Worm (Caenorhabditis elegans): Measurements from ENCODE around the gene F07H5.10.

Gene F07H5.10

ce11 chrII:8830917-8831316 lies 22.5 kb upstream of the F07H5.10 start:
- no peak for TF ChIP-seq aly-2 (tag; optimal IDR thresholded peaks at IDR 0.05)
- TF ChIP-seq mdl-1 (tag; optimal IDR thresholded peaks at IDR 0.05), result no peak
- no peak for TF ChIP-seq lsy-2 (tag; optimal IDR thresholded peaks at IDR 0.05)
- TF ChIP-seq nhr-77 (tag; optimal IDR thresholded peaks at IDR 0.05), result no peak
- no peak for TF ChIP-seq fos-1 (tag; optimal IDR thresholded peaks at IDR 0.05)
- TF ChIP-seq gmeb-1 (tag; optimal IDR thresholded peaks at IDR 0.05), result no peak

DNA sequence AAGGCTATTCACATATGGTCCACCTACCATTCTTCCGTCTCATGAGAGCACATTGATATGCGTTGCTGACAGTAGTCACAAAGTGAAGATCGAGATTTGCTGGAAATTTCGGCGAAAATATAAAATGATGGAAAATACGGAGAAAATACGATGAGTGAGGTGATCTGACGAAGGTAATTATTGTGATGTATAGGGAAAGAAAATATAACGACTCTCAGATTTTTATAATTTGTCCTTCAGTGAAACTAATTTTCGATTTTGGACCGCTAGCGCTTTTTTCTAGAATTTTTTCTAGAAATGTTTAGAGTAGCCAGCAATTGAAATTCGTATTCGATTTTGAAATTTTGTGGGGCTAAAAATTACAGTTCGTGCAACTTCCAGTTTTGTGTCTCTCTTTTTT lies 20.8 kb upstream of the F07H5.10 start, which contains the start of gene F46C5.2:
Gene F46C5.2, minus strand, starts transcription at position 101 of the 400 bp plus-strand sequence.
- TF ChIP-seq snpc-4 (tag; optimal IDR thresholded peaks at IDR 0.05), result no peak
- no peak for TF ChIP-seq ztf-4 (tag; optimal IDR thresholded peaks at IDR 0.05)
- TF ChIP-seq fos-1 (tag; optimal IDR thresholded peaks at IDR 0.05), result no peak
- TF ChIP-seq nhr-237 (tag; optimal IDR thresholded peaks at IDR 0.05), result no peak
- TF ChIP-seq aly-2 (tag; optimal IDR thresholded peaks at IDR 0.05), result no peak
- no peak for TF ChIP-seq elt-3 (tag; optimal IDR thresholded peaks at IDR 0.05)
- TF ChIP-seq mbf-1 (tag; optimal IDR thresholded peaks at IDR 0.05), result no peak
- no peak for TF ChIP-seq F13H6.1 (tag; optimal IDR thresholded peaks at IDR 0.05)
- no peak for TF ChIP-seq skn-1 (tag; optimal IDR thresholded peaks at IDR 0.05)
- no peak for TF ChIP-seq blmp-1 (tag; optimal IDR thresholded peaks at IDR 0.05; ENCODE audit: insufficient read depth)
- TF ChIP-seq nhr-21 (tag; optimal IDR thresholded peaks at IDR 0.05), result no peak
- no peak for TF ChIP-seq Y55F3AM.14 (GFP tag; optimal IDR thresholded peaks at IDR 0.05)
- TF ChIP-seq C34F6.9 (tag; optimal IDR thresholded peaks at IDR 0.05), result no peak

DNA sequence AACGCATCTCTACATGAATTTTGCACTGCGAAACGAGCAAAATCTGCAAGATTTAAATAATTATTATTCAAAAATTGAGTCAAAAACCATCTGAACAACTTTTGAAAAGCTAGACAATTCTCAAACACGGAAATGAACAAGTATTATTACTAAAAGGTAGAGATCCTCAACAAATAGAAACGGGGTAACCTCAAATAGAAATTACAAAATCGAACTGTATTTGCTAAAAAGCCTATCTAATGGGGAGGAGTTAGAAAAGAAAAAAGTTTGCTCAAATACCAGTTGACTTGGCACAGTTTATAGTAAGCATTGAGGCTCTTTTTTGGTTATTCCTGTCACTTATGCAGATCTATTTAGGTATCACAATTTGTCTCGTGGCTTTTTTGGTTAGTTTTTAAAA lies 17.4 kb upstream of the F07H5.10 start, which contains the start of gene nas-25:
Gene nas-25, plus strand, starts transcription at position 301 of the 400 bp plus-strand sequence.
- TF ChIP-seq nhr-23 (tag; optimal IDR thresholded peaks at IDR 0.05) (no peak), lin-11 (tag; optimal IDR thresholded peaks at IDR 0.05) (no peak), unc-39 (tag; optimal IDR thresholded peaks at IDR 0.05) (no peak), mbf-1 (tag; optimal IDR thresholded peaks at IDR 0.05) (no peak), nhr-12 (tag; optimal IDR thresholded peaks at IDR 0.05) (no peak), zag-1 (tag; optimal IDR thresholded peaks at IDR 0.05) (no peak), mdl-1 (tag; optimal IDR thresholded peaks at IDR 0.05) (no peak)

DNA sequence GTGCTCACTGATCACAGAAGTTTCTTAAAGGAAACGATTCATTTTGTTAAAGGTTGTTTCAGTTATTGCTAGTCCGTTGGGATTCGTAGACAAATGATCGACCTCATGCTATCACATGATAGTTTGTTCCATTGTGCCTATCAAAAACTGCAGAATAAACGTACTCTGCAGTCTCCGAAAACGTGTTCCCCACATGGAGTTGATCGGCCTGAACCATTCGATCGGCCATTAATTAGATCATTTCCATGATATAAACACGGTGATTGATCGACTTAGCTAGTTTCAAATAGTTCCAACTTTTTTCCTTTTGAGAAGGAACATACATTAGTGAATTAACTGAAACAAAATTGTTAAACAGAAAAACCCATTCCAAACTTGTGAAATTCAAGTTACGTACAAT lies 14.3 kb upstream of the F07H5.10 start:
- TF ChIP-seq sma-9 (GFP tag; optimal IDR thresholded peaks at IDR 0.05), result peak; percentile 96
- TF ChIP-seq sma-9 (tag; optimal IDR thresholded peaks at IDR 0.05), result no peak
- TF ChIP-seq nhr-6 (tag; optimal IDR thresholded peaks at IDR 0.05), result peak; percentile 45
- no peak for TF ChIP-seq nhr-23 (tag; optimal IDR thresholded peaks at IDR 0.05)
- TF ChIP-seq nhr-12 (tag; optimal IDR thresholded peaks at IDR 0.05), result no peak
- TF ChIP-seq nhr-21 (tag; optimal IDR thresholded peaks at IDR 0.05), result peak; percentile 92
- TF ChIP-seq nhr-11 (tag; optimal IDR thresholded peaks at IDR 0.05), result no peak
- TF ChIP-seq blmp-1 (tag; optimal IDR thresholded peaks at IDR 0.05; ENCODE audit: insufficient read depth), result peak; percentile 53
- no peak for TF ChIP-seq lin-39 (tag; optimal IDR thresholded peaks at IDR 0.05)
- peak in 1 of 2 experiments; percentile 10 for TF ChIP-seq lsy-2 (tag; optimal IDR thresholded peaks at IDR 0.05)
- TF ChIP-seq mdl-1 (tag; optimal IDR thresholded peaks at IDR 0.05), result peak in 1 of 2 experiments; percentile 45
- TF ChIP-seq nhr-25 (tag; optimal IDR thresholded peaks at IDR 0.05), result peak; percentile 59
- TF ChIP-seq crh-2 (tag; optimal IDR thresholded peaks at IDR 0.05), result peak; percentile 9
- TF ChIP-seq sem-4 (tag; optimal IDR thresholded peaks at IDR 0.05), result no peak
- peak; percentile 69 for TF ChIP-seq sma-3 (GFP tag; optimal IDR thresholded peaks at IDR 0.05)

DNA sequence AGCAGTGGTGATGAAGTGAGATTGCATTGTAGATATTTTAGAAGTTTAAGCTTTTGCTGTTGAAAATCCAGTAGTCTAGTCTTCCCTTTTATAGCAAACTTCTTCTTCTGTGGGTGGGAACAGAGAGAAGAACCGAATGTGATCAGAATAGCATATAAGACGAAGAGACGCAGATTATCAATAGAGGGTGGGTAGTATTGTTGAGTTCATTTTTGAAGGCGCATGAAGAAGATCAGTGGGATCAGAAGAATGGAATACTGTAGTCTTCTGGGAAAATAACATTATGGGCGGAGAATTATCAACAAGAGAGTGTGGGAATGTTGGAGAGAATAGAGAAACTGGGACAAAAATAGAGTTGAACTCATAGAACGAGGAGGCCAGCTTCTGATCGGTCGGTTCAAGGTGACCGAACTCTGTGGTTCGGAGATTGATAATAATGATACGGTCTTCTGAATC lies 12.8 kb upstream of the F07H5.10 start, which contains the start of gene F46C5.1:
Gene F46C5.1, minus strand, starts transcription at position 51 of the 456 bp plus-strand sequence.
- TF ChIP-seq mdl-1 (tag; optimal IDR thresholded peaks at IDR 0.05), result no peak
- TF ChIP-seq nhr-21 (tag; optimal IDR thresholded peaks at IDR 0.05), result no peak
- no peak for TF ChIP-seq nhr-129 (tag; optimal IDR thresholded peaks at IDR 0.05)
- TF ChIP-seq ZK546.5 (tag; optimal IDR thresholded peaks at IDR 0.05), result no peak
- no peak for TF ChIP-seq zag-1 (tag; optimal IDR thresholded peaks at IDR 0.05)
- no peak for TF ChIP-seq nhr-6 (tag; optimal IDR thresholded peaks at IDR 0.05)
- TF ChIP-seq crh-2 (tag; optimal IDR thresholded peaks at IDR 0.05), result no peak
- TF ChIP-seq lin-11 (tag; optimal IDR thresholded peaks at IDR 0.05), result no peak
- TF ChIP-seq ceh-82 (tag; optimal IDR thresholded peaks at IDR 0.05), result no peak
- no peak for TF ChIP-seq nhr-10 (tag; optimal IDR thresholded peaks at IDR 0.05)
- no peak for TF ChIP-seq ztf-11 (tag; optimal IDR thresholded peaks at IDR 0.05)
- no peak for TF ChIP-seq sma-3 (GFP tag; optimal IDR thresholded peaks at IDR 0.05)
- TF ChIP-seq mab-5 (tag; optimal IDR thresholded peaks at IDR 0.05), result no peak
- TF ChIP-seq skn-1 (tag; optimal IDR thresholded peaks at IDR 0.05), result no peak
- no peak for TF ChIP-seq ztf-4 (tag; optimal IDR thresholded peaks at IDR 0.05)
- no peak for TF ChIP-seq fos-1 (tag; optimal IDR thresholded peaks at IDR 0.05)
- TF ChIP-seq lin-13 (GFP tag; optimal IDR thresholded peaks at IDR 0.05), result no peak
- no peak for TF ChIP-seq nhr-23 (tag; optimal IDR thresholded peaks at IDR 0.05)
